Worm (Caenorhabditis elegans) whole organism, L4 larva: ENCODE results near the gene F02E8.4.

Source experiments
- F26F4.8 ChIP-seq: fragments of 200-800 bp; sonication (Bioruptor generic); conservative IDR thresholded peaks from 2 replicates; pipeline ENCODE4 v1.3.6; 2022; ENCODE audit warnings: missing genetic modification characterization, missing compliant biosample characterization
- F44E2.7 ChIP-seq: fragments of 200-800 bp; sonication (Bioruptor generic); IDR thresholded peaks from 2 replicates; pipeline ENCODE4 v2.1.2; 2022; ENCODE audit warnings: missing genetic modification characterization, missing compliant biosample characterization
- T20F7.1 ChIP-seq: fragments of 200-800 bp; sonication (Bioruptor generic); optimal IDR thresholded peaks from 2 replicates; lab custom pipeline; 2018; ENCODE audit warnings: mild to moderate bottlenecking, missing genetic modification characterization, missing compliant biosample characterization
- Y105C5A.15 ChIP-seq: fragments of 200-800 bp; sonication (Bioruptor generic); IDR thresholded peaks from 2 replicates; pipeline ENCODE4 v1.3.6; 2022; ENCODE audit warnings: missing genetic modification characterization, missing compliant biosample characterization
- Y5F2A.4 ChIP-seq: fragments of 200-800 bp; sonication (Bioruptor generic); optimal IDR thresholded peaks from 2 replicates; lab custom pipeline; 2018; ENCODE audit warnings: mild to moderate bottlenecking, missing genetic modification characterization, missing compliant biosample characterization
- Y75B8A.6 ChIP-seq: fragments of 200-800 bp; sonication (Bioruptor generic); IDR thresholded peaks from 2 replicates; pipeline ENCODE4 v1.3.6; 2022; ENCODE audit warnings: missing genetic modification reagents, missing genetic modification characterization, missing compliant biosample characterization
- aha-1 ChIP-seq: fragments of 150-350 bp; peaks from one replicate; lab custom pipeline; 2014; ENCODE audit warnings: missing biosample characterization, missing genetic modification characterization
- arid-1 ChIP-seq: fragments of 200-800 bp; sonication (Bioruptor generic); conservative IDR thresholded peaks from 2 replicates; pipeline ENCODE4 v1.3.6; 2022; ENCODE audit warnings: missing genetic modification reagents, missing genetic modification characterization, missing compliant biosample characterization
- ceh-32 ChIP-seq: sonication (generic microtip); optimal IDR thresholded peaks from 2 replicates; lab custom pipeline; 2016; ENCODE audit warnings: mild to moderate bottlenecking, missing genetic modification characterization, missing compliant biosample characterization; ENCODE audit not compliant: poor library complexity
- ceh-44 ChIP-seq: fragments of 200-800 bp; sonication (Bioruptor generic); IDR thresholded peaks from 2 replicates; pipeline ENCODE4 v1.3.6; 2022; ENCODE audit warnings: missing genetic modification reagents, missing genetic modification characterization, missing compliant biosample characterization
- ces-1 ChIP-seq: fragments of 150-350 bp; sonication (generic microtip); optimal IDR thresholded peaks from 4 replicates; lab custom pipeline; 2014; ENCODE audit warnings: missing biosample characterization, missing genetic modification reagents, missing genetic modification characterization
- daf-12 ChIP-seq: fragments of 150-350 bp; optimal IDR thresholded peaks from 2 replicates; lab custom pipeline; 2014; ENCODE audit warnings: missing biosample characterization, missing genetic modification reagents, missing genetic modification characterization
- daf-16 ChIP-seq, 3 experiments: sonication (generic microtip); optimal IDR thresholded peaks; 2 replicates each; lab custom pipeline; 2016 to 2017; ENCODE audit warnings: missing genetic modification characterization in 3 of 3, missing genetic modification reagents in 3 of 3, mild to moderate bottlenecking in 2 of 3, missing compliant biosample characterization in 2 of 3, missing biosample characterization in 1 of 3, moderate library complexity in 1 of 3
- daf-19 ChIP-seq: fragments of 200-800 bp; sonication (Bioruptor generic); conservative IDR thresholded peaks from 2 replicates; pipeline ENCODE4 v1.3.6; 2022; ENCODE audit warnings: missing genetic modification characterization, missing compliant biosample characterization
- dmd-8 ChIP-seq: fragments of 200-800 bp; sonication (Bioruptor generic); IDR thresholded peaks from 2 replicates; pipeline ENCODE4 v1.3.6; 2022; ENCODE audit warnings: missing genetic modification characterization, missing compliant biosample characterization
- dpl-1 ChIP-seq: fragments of 150-350 bp; optimal IDR thresholded peaks from 2 replicates; lab custom pipeline; 2014; ENCODE audit warnings: missing biosample characterization, missing genetic modification reagents, missing genetic modification characterization
- dve-1 ChIP-seq: sonication (generic microtip); optimal IDR thresholded peaks from 2 replicates; lab custom pipeline; 2017; ENCODE audit warnings: antibody characterized with exemption, mild to moderate bottlenecking, missing genetic modification characterization, missing compliant biosample characterization; ENCODE audit not compliant: insufficient read depth
- egl-43 ChIP-seq: fragments of 200-800 bp; sonication (Bioruptor generic); IDR thresholded peaks from 2 replicates; pipeline ENCODE4 v1.3.6; 2022; ENCODE audit warnings: missing genetic modification reagents, missing genetic modification characterization, missing compliant biosample characterization
- fkh-10 ChIP-seq: fragments of 150-350 bp; optimal IDR thresholded peaks from 2 replicates; lab custom pipeline; 2014; ENCODE audit warnings: missing biosample characterization, missing genetic modification reagents, missing genetic modification characterization
- hif-1 ChIP-seq, 2 experiments: sonication (generic microtip); optimal IDR thresholded peaks; 2 replicates each; lab custom pipeline; 2016 to 2017; ENCODE audit warnings: missing compliant biosample characterization in 2 of 2, missing genetic modification characterization in 2 of 2, missing genetic modification reagents in 2 of 2, missing genotype in 2 of 2, mild to moderate bottlenecking in 1 of 2
- lim-7 ChIP-seq: fragments of 200-800 bp; sonication (Bioruptor generic); IDR thresholded peaks from 2 replicates; pipeline ENCODE4 v1.3.6; 2022; ENCODE audit warnings: missing genetic modification characterization, missing compliant biosample characterization
- lin-13 ChIP-seq: fragments of 150-350 bp; optimal IDR thresholded peaks from 2 replicates; lab custom pipeline; 2014; ENCODE audit warnings: missing biosample characterization, missing genetic modification reagents, missing genetic modification characterization
- lin-38 ChIP-seq: fragments of 200-800 bp; sonication (Bioruptor generic); IDR thresholded peaks from 2 replicates; pipeline ENCODE4 v1.3.6; 2022; ENCODE audit warnings: missing genetic modification reagents, missing genetic modification characterization, missing compliant biosample characterization
- lir-3 ChIP-seq: sonication (generic microtip); optimal IDR thresholded peaks from 2 replicates; lab custom pipeline; 2016; ENCODE audit warnings: mild to moderate bottlenecking, missing genetic modification characterization, missing compliant biosample characterization
- madf-9 ChIP-seq: fragments of 200-800 bp; sonication (Bioruptor generic); conservative IDR thresholded peaks from 2 replicates; pipeline ENCODE4 v1.3.6; 2022; ENCODE audit warnings: missing genetic modification reagents, missing genetic modification characterization, missing compliant biosample characterization
- mep-1 ChIP-seq: fragments of 150-350 bp; sonication (generic microtip); optimal IDR thresholded peaks from 3 replicates; lab custom pipeline; 2014; ENCODE audit warnings: missing biosample characterization, missing genetic modification characterization
- mxl-2 ChIP-seq: fragments of 200-800 bp; sonication (Bioruptor generic); conservative IDR thresholded peaks from 2 replicates; pipeline ENCODE4 v1.3.6; 2022; ENCODE audit warnings: missing genetic modification reagents, missing genetic modification characterization, missing compliant biosample characterization
- mxl-3 ChIP-seq: fragments of 200-800 bp; sonication (Bioruptor generic); optimal IDR thresholded peaks from 2 replicates; lab custom pipeline; 2018; ENCODE audit warnings: mild to moderate bottlenecking, missing genetic modification characterization, missing compliant biosample characterization
- nhr-11 ChIP-seq: fragments of 150-350 bp; optimal IDR thresholded peaks from 2 replicates; lab custom pipeline; 2014; ENCODE audit warnings: missing biosample characterization, missing genetic modification characterization
- nhr-25 ChIP-seq: sonication (generic microtip); optimal IDR thresholded peaks from 2 replicates; lab custom pipeline; 2017; ENCODE audit warnings: missing genetic modification characterization, mild to moderate bottlenecking, missing compliant biosample characterization, antibody characterized with exemption, moderate library complexity, borderline replicate concordance; ENCODE audit not compliant: insufficient read depth
- nhr-28 ChIP-seq: fragments of 150-350 bp; optimal IDR thresholded peaks from 2 replicates; lab custom pipeline; 2014; ENCODE audit warnings: missing biosample characterization, missing genetic modification characterization
- nhr-48 ChIP-seq: sonication (generic microtip); optimal IDR thresholded peaks from 2 replicates; lab custom pipeline; 2016; ENCODE audit warnings: mild to moderate bottlenecking, missing genetic modification characterization, missing compliant biosample characterization
- nhr-76 ChIP-seq: fragments of 150-350 bp; optimal IDR thresholded peaks from 2 replicates; lab custom pipeline; 2014; ENCODE audit warnings: missing biosample characterization, missing genetic modification characterization
- pha-4 ChIP-seq, 2 experiments: fragments of 150-350 bp in 1 of 2; fragments of 200-800 bp in 1 of 2; sonication (Bioruptor generic) in 1 of 2; IDR thresholded peaks in 1 of 2; optimal IDR thresholded peaks in 1 of 2; 2 replicates each; pipeline versions ENCODE4 v1.3.6 to Lab custom; 2014 to 2022; ENCODE audit warnings: missing genetic modification characterization in 2 of 2, missing genetic modification reagents in 2 of 2, missing biosample characterization in 1 of 2, missing compliant biosample characterization in 1 of 2
- php-3 ChIP-seq: fragments of 200-800 bp; sonication (Bioruptor generic); IDR thresholded peaks from 2 replicates; pipeline ENCODE4 v1.3.6; 2022; ENCODE audit warnings: missing genetic modification reagents, missing genetic modification characterization, missing compliant biosample characterization
- rbr-2 ChIP-seq: sonication (generic microtip); optimal IDR thresholded peaks from 2 replicates; lab custom pipeline; 2016; ENCODE audit warnings: missing genotype, missing genetic modification characterization, missing compliant biosample characterization
- snpc-1.2 ChIP-seq: fragments of 200-800 bp; sonication (Bioruptor generic); IDR thresholded peaks from 2 replicates; pipeline ENCODE4 v1.3.6; 2022; ENCODE audit warnings: missing genetic modification reagents, missing genetic modification characterization, missing compliant biosample characterization
- spr-1 ChIP-seq: sonication (generic microtip); optimal IDR thresholded peaks from 2 replicates; lab custom pipeline; 2016; ENCODE audit warnings: mild to moderate bottlenecking, missing genetic modification characterization, missing compliant biosample characterization
- tag-97 ChIP-seq: fragments of 200-800 bp; sonication (Bioruptor generic); IDR thresholded peaks from 2 replicates; pipeline ENCODE4 v1.3.6; 2022; ENCODE audit warnings: missing genetic modification characterization, missing compliant biosample characterization
- tra-1 ChIP-seq: fragments of 200-800 bp; sonication (Bioruptor generic); IDR thresholded peaks from 2 replicates; pipeline ENCODE4 v1.3.6; 2022; ENCODE audit warnings: missing genetic modification reagents, missing genetic modification characterization, missing compliant biosample characterization
- unc-39 ChIP-seq: sonication (generic microtip); optimal IDR thresholded peaks from 2 replicates; lab custom pipeline; 2017; ENCODE audit warnings: missing biosample characterization, missing genetic modification characterization
- unc-62 ChIP-seq, 3 experiments: fragments of 150-350 bp in 1 of 3; sonication (generic microtip); optimal IDR thresholded peaks in 2 of 3; peaks in 1 of 3; 1 replicate in 1 of 3; 2 replicates in 2 of 3; lab custom pipeline; 2014 to 2017; ENCODE audit warnings: missing biosample characterization in 3 of 3, missing genetic modification characterization in 3 of 3, missing genetic modification reagents in 3 of 3, missing genotype in 1 of 3
- zfp-3 ChIP-seq: fragments of 200-800 bp; sonication (Bioruptor generic); conservative IDR thresholded peaks from 2 replicates; pipeline ENCODE4 v1.3.6; 2022; ENCODE audit warnings: missing genetic modification reagents, missing genetic modification characterization, missing compliant biosample characterization
- zip-2 ChIP-seq: fragments of 150-350 bp; optimal IDR thresholded peaks from 2 replicates; lab custom pipeline; 2014; ENCODE audit warnings: missing biosample characterization, missing genetic modification characterization
- ztf-11 ChIP-seq: fragments of 150-350 bp; optimal IDR thresholded peaks from 2 replicates; lab custom pipeline; 2014; ENCODE audit warnings: missing biosample characterization, missing genetic modification characterization
- ztf-7 ChIP-seq: fragments of 150-350 bp; optimal IDR thresholded peaks from 2 replicates; lab custom pipeline; 2014; ENCODE audit warnings: missing biosample characterization, missing genetic modification characterization

F02E8.4 gene

ce11 chrX:4466218-4466617 is 12.3 kb downstream of the F02E8.4 start, which contains the start of gene nmur-3:
nmur-3 (plus strand) TSS chrX:4466518.
- TF ChIP-seq ces-1 (GFP tag; lab: Kevin White, UChicago) (no peak), aha-1 (tag; lab: Kevin White, UChicago) (peak; percentile 31)

ce11 chrX:4469297-4469816 is 15.4 kb downstream of the F02E8.4 start, which contains the start of gene asb-2:
asb-2 (plus strand) TSS chrX:4469766.
- TF ChIP-seq php-3 (GFP tag; lab: Robert Waterston, UW) (no peak), mxl-2 (GFP tag; lab: Robert Waterston, UW) (no peak), T20F7.1 (GFP tag; lab: Kevin White, UChicago) (peak; percentile 99), egl-43 (GFP tag; lab: Robert Waterston, UW) (no peak), dmd-8 (no peak), lin-13 (peak; percentile 84), unc-62 (GFP tag; optimal IDR thresholded peaks at IDR 0.05 in 1 of 2; lab: Kevin White, UChicago) (no peak), unc-62 (tag; optimal IDR thresholded peaks at IDR 0.05; lab: Kevin White, UChicago) (no peak), tra-1 (GFP tag; lab: Robert Waterston, UW) (peak; percentile 34; the same call in 1 of the 2 replicates), rbr-2 (tag; lab: Kevin White, UChicago) (peak; percentile 77), dve-1 (tag; lab: Kevin White, UChicago) (peak; percentile 91), arid-1 (GFP tag; lab: Robert Waterston, UW) (0 out of 2 replicates have a peak, but pooled peaks have one; percentile 17), fkh-10 (GFP tag; lab: Kevin White, UChicago) (peak; percentile 12), ceh-32 (tag; lab: Kevin White, UChicago) (no peak), snpc-1.2 (GFP tag; lab: Robert Waterston, UW) (no peak), madf-9 (GFP tag; lab: Robert Waterston, UW) (0 out of 2 replicates have a peak, but pooled peaks have one; percentile 27), Y105C5A.15 (GFP tag; lab: Robert Waterston, UW) (no peak), Y75B8A.6 (GFP tag; lab: Robert Waterston, UW) (no peak), unc-39 (tag; lab: Kevin White, UChicago) (no peak), nhr-48 (peak; percentile 43), zfp-3 (GFP tag; lab: Robert Waterston, UW) (no peak), Y5F2A.4 (GFP tag; lab: Kevin White, UChicago) (no peak), spr-1 (tag; lab: Kevin White, UChicago) (no peak), pha-4 (GFP tag; IDR thresholded peaks at IDR 0.05; lab: Robert Waterston, UW) (no peak), pha-4 (tag; optimal IDR thresholded peaks at IDR 0.05; lab: Kevin White, UChicago) (peak; percentile 96), lim-7 (GFP tag; lab: Robert Waterston, UW) (no peak), nhr-28 (tag; lab: Kevin White, UChicago) (peak; percentile 76), nhr-76 (tag; lab: Kevin White, UChicago) (no peak), daf-16 (GFP tag; optimal IDR thresholded peaks at IDR 0.05; lab: Kevin White, UChicago) (peak in 1 of 2 experiments; percentile 13), daf-16 (tag; optimal IDR thresholded peaks at IDR 0.05; lab: Kevin White, UChicago) (peak; percentile 54), mxl-3 (GFP tag; lab: Kevin White, UChicago) (peak; percentile 72), lir-3 (no peak), daf-19 (GFP tag; lab: Robert Waterston, UW) (no peak), zip-2 (peak; percentile 41), lin-38 (GFP tag; lab: Robert Waterston, UW) (peak; percentile 76), tag-97 (GFP tag; lab: Robert Waterston, UW) (no peak), ztf-7 (peak; percentile 52), hif-1 (tag; optimal IDR thresholded peaks at IDR 0.05; lab: Kevin White, UChicago) (peak in 1 of 2 experiments; percentile 62), mep-1 (tag; lab: Kevin White, UChicago) (peak; percentile 93), dpl-1 (GFP tag; lab: Kevin White, UChicago) (peak; percentile 76), ztf-11 (tag; lab: Kevin White, UChicago) (no peak), nhr-25 (peak; percentile 82), ceh-44 (peak; percentile 69; the same call in 1 of the 2 replicates), F44E2.7 (GFP tag; lab: Robert Waterston, UW) (no peak), aha-1 (tag; lab: Kevin White, UChicago) (peak; percentile 92), nhr-11 (tag; lab: Kevin White, UChicago) (peak; percentile 91), F26F4.8 (no peak), ces-1 (GFP tag; lab: Kevin White, UChicago) (no peak), daf-12 (tag; lab: Kevin White, UChicago) (no peak)
